Worm (Caenorhabditis elegans) whole organism, mixed stage, embryonic: ENCODE measurements around the gene nhr-100.
"Not testable (repeated sequence)": the region's sequence is repeated elsewhere in the genome, so short reads cannot be mapped to it uniquely, and the experiment has no call there.

Source experiments
- M03D4.4 ChIP-seq: sonication (generic microtip); optimal IDR thresholded peaks from 2 replicates; lab custom pipeline; 2017; ENCODE audit warnings: mild to moderate bottlenecking, missing genetic modification characterization, missing compliant biosample characterization
- blmp-1 ChIP-seq: fragments of 150-350 bp; optimal IDR thresholded peaks from 2 replicates; lab custom pipeline; 2014; ENCODE audit warnings: missing biosample characterization, missing genetic modification characterization
- ceh-39 ChIP-seq: fragments of 150-350 bp; optimal IDR thresholded peaks from 2 replicates; lab custom pipeline; 2014; ENCODE audit warnings: missing biosample characterization, missing genetic modification characterization
- ceh-43 ChIP-seq: fragments of 200-800 bp; sonication (Bioruptor generic); optimal IDR thresholded peaks from 2 replicates; lab custom pipeline; 2018; ENCODE audit warnings: mild to moderate bottlenecking, missing genetic modification characterization, moderate library complexity, missing compliant biosample characterization
- ces-1 ChIP-seq: fragments of 150-350 bp; optimal IDR thresholded peaks from 2 replicates; lab custom pipeline; 2014; ENCODE audit warnings: missing biosample characterization, missing genetic modification reagents, missing genetic modification characterization
- cnd-1 ChIP-seq: fragments of 200-800 bp; sonication (Bioruptor generic); optimal IDR thresholded peaks from 2 replicates; lab custom pipeline; 2018; ENCODE audit warnings: mild to moderate bottlenecking, missing genetic modification characterization, missing compliant biosample characterization
- elt-1 ChIP-seq: sonication (generic microtip); optimal IDR thresholded peaks from 2 replicates; lab custom pipeline; 2017; ENCODE audit warnings: missing genetic modification characterization, mild to moderate bottlenecking, missing compliant biosample characterization, antibody characterized with exemption, moderate library complexity, borderline replicate concordance; ENCODE audit not compliant: insufficient read depth
- elt-3 ChIP-seq: fragments of 150-350 bp; optimal IDR thresholded peaks from 2 replicates; lab custom pipeline; 2014; ENCODE audit warnings: missing biosample characterization, missing genetic modification characterization
- flh-1 ChIP-seq: fragments of 200-800 bp; sonication (Bioruptor generic); optimal IDR thresholded peaks from 2 replicates; lab custom pipeline; 2018; ENCODE audit warnings: mild to moderate bottlenecking, missing genetic modification characterization, moderate library complexity, missing compliant biosample characterization
- ham-2 ChIP-seq: fragments of 200-800 bp; sonication (Bioruptor generic); optimal IDR thresholded peaks from 2 replicates; lab custom pipeline; 2018; ENCODE audit warnings: mild to moderate bottlenecking, missing genetic modification characterization, missing compliant biosample characterization
- hlh-1 ChIP-seq: fragments of 150-350 bp; optimal IDR thresholded peaks from 2 replicates; lab custom pipeline; 2014; ENCODE audit warnings: missing biosample characterization, missing genetic modification reagents, missing genetic modification characterization
- lin-13 ChIP-seq: fragments of 150-350 bp; optimal IDR thresholded peaks from 2 replicates; lab custom pipeline; 2014; ENCODE audit warnings: missing biosample characterization, missing genetic modification characterization
- lin-32 ChIP-seq: fragments of 200-800 bp; sonication (Bioruptor generic); optimal IDR thresholded peaks from 2 replicates; lab custom pipeline; 2018; ENCODE audit warnings: mild to moderate bottlenecking, missing genetic modification characterization, missing compliant biosample characterization
- lsy-2 ChIP-seq: fragments of 150-350 bp; optimal IDR thresholded peaks from 2 replicates; lab custom pipeline; 2014; ENCODE audit warnings: missing biosample characterization, missing genetic modification characterization
- mab-5 ChIP-seq: fragments of 150-350 bp; optimal IDR thresholded peaks from 2 replicates; lab custom pipeline; 2014; ENCODE audit warnings: missing biosample characterization, missing genetic modification characterization
- mep-1 ChIP-seq: fragments of 150-350 bp; optimal IDR thresholded peaks from 2 replicates; lab custom pipeline; 2017; ENCODE audit warnings: missing biosample characterization, missing genetic modification reagents, missing genetic modification characterization, inconsistent platforms
- mls-2 ChIP-seq: sonication (generic microtip); optimal IDR thresholded peaks from 2 replicates; lab custom pipeline; 2016; ENCODE audit warnings: mild to moderate bottlenecking, missing genetic modification characterization, moderate library complexity, missing compliant biosample characterization
- nhr-12 ChIP-seq: fragments of 150-350 bp; optimal IDR thresholded peaks from 2 replicates; lab custom pipeline; 2014; ENCODE audit warnings: missing biosample characterization, missing genetic modification characterization
- nhr-2 ChIP-seq: fragments of 150-350 bp; optimal IDR thresholded peaks from 2 replicates; lab custom pipeline; 2014; ENCODE audit warnings: missing biosample characterization, missing genetic modification characterization
- nhr-237 ChIP-seq: fragments of 150-350 bp; optimal IDR thresholded peaks from 2 replicates; lab custom pipeline; 2014; ENCODE audit warnings: missing biosample characterization, missing genetic modification characterization
- nhr-28 ChIP-seq: fragments of 150-350 bp; optimal IDR thresholded peaks from 2 replicates; lab custom pipeline; 2014; ENCODE audit warnings: missing biosample characterization, missing genetic modification characterization
- nhr-76 ChIP-seq: sonication (generic microtip); optimal IDR thresholded peaks from 2 replicates; lab custom pipeline; 2017; ENCODE audit warnings: missing biosample characterization, missing genetic modification characterization
- pha-4 ChIP-seq: fragments of 150-350 bp; optimal IDR thresholded peaks from 2 replicates; lab custom pipeline; 2018; ENCODE audit warnings: missing biosample characterization, missing genetic modification reagents, missing genetic modification characterization
- sem-2 ChIP-seq: fragments of 200-800 bp; sonication (Bioruptor generic); optimal IDR thresholded peaks from 2 replicates; lab custom pipeline; 2018; ENCODE audit warnings: mild to moderate bottlenecking, missing genetic modification characterization, missing compliant biosample characterization
- snpc-4 ChIP-seq: fragments of 150-350 bp; optimal IDR thresholded peaks from 2 replicates; lab custom pipeline; 2014; ENCODE audit warnings: missing biosample characterization, missing genetic modification characterization
- sptf-1 ChIP-seq: sonication (generic microtip); optimal IDR thresholded peaks from 2 replicates; lab custom pipeline; 2017; ENCODE audit warnings: mild to moderate bottlenecking, missing genetic modification characterization, moderate library complexity, missing compliant biosample characterization
- tbx-8 ChIP-seq: fragments of 200-800 bp; sonication (Bioruptor generic); optimal IDR thresholded peaks from 2 replicates; lab custom pipeline; 2018; ENCODE audit warnings: mild to moderate bottlenecking, missing genetic modification characterization, moderate library complexity, missing compliant biosample characterization
- unc-62 ChIP-seq: fragments of 150-350 bp; optimal IDR thresholded peaks from 2 replicates; lab custom pipeline; 2014; ENCODE audit warnings: missing biosample characterization, missing genetic modification reagents, missing genetic modification characterization
- zip-8 ChIP-seq: fragments of 150-350 bp; optimal IDR thresholded peaks from 2 replicates; lab custom pipeline; 2014; ENCODE audit warnings: missing biosample characterization, missing genetic modification characterization
- ztf-11 ChIP-seq: fragments of 150-350 bp; optimal IDR thresholded peaks from 2 replicates; lab custom pipeline; 2014; ENCODE audit warnings: missing biosample characterization, missing genetic modification characterization

The nhr-100 gene

DNA sequence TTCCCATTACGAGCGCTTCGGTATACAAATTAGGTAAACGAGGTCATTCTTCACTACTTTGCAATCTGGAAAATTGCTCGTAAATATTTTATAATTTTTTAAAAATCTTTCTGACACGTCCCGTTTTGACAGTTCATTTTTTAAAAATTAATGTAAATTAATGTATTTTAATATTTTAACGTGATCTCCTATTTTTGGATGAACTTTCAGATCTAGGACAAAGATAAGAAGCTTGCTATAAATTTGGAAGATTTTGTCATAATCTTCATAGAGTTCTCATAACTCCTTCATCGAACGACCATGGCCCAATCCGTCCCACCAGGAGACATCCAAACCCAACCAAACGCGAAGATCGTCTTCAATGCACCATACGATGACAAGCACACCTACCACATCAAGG, 39.8 kb upstream of the nhr-100 start, which contains the start of gene msp-76:
Gene msp-76 (plus strand): TSS at position 301 of the 400 bp plus-strand sequence.
- not testable (repeated sequence) for TF ChIP-seq ztf-11 (tag; lab: Kevin White, UChicago); ceh-43; snpc-4 (tag; lab: Kevin White, UChicago)

DNA sequence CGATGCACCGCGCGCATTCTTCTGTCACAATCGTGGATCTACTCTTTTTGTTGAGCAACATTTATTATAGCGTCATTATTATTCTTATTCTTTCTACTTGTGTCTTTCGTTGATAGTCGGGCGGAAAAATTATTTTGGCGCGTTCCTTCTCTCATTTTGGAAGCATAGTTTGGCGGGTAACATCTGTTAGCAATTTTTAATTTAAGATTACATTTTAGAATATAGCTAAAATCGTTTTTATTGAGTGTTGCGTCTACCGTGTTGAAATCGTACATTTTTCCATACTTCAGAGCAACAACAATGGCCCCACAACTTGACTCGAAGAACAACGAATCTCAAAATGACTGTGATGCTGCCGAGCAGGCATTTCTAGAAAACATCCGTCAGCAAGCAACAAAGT, 37.8 kb upstream of the nhr-100 start, which contains the start of gene sdz-36:
Gene sdz-36 (plus strand): TSS at position 301 of the 400 bp plus-strand sequence.
- TF ChIP-seq ceh-43: no peak
- TF ChIP-seq tbx-8 (GFP tag; lab: Kevin White, UChicago): no peak
- TF ChIP-seq mep-1 (tag; lab: Kevin White, UChicago): no peak
- no peak for TF ChIP-seq hlh-1 (tag; lab: Kevin White, UChicago)
- TF ChIP-seq blmp-1: no peak
- TF ChIP-seq nhr-28: no peak
- TF ChIP-seq sem-2 (GFP tag; lab: Kevin White, UChicago): no peak
- TF ChIP-seq nhr-2 (tag; lab: Kevin White, UChicago): no peak
- TF ChIP-seq, all 35 proteins: peak for 0

DNA sequence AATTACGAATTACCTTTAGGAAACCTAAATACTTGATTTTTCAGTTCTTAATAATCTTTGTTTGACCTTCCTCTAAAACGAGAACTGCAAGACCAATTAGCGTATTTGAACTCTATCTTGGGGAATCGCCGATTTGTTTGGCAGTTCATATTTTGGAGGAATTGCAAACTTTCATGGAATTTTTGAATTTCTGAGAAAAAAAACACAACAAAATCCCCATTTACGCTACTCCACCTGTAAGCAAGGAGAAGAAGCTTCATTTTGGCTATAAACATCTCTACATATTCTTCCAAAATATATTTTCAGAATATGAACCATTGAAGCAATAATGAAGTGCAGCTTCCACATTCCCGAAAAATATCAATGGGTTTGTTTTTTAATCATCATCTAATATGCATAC, 35.6 kb upstream of the nhr-100 start, which contains the start of gene twk-9:
Gene twk-9 (plus strand): TSS at position 301 of the 400 bp plus-strand sequence.
- TF ChIP-seq lsy-2 (no peak), elt-1 (no peak), ceh-43 (no peak), mls-2 (tag; lab: Kevin White, UChicago) (no peak), lin-13 (no peak), ces-1 (no peak), hlh-1 (tag; lab: Kevin White, UChicago) (no peak), nhr-237 (tag; lab: Kevin White, UChicago) (no peak), nhr-76 (tag; lab: Kevin White, UChicago) (no peak), ham-2 (GFP tag; lab: Kevin White, UChicago) (no peak), M03D4.4 (tag; lab: Kevin White, UChicago) (no peak), mep-1 (tag; lab: Kevin White, UChicago) (no peak), mab-5 (no peak), pha-4 (no peak), nhr-2 (tag; lab: Kevin White, UChicago) (no peak), flh-1 (GFP tag; lab: Kevin White, UChicago) (no peak), nhr-12 (tag; lab: Kevin White, UChicago) (no peak)

DNA sequence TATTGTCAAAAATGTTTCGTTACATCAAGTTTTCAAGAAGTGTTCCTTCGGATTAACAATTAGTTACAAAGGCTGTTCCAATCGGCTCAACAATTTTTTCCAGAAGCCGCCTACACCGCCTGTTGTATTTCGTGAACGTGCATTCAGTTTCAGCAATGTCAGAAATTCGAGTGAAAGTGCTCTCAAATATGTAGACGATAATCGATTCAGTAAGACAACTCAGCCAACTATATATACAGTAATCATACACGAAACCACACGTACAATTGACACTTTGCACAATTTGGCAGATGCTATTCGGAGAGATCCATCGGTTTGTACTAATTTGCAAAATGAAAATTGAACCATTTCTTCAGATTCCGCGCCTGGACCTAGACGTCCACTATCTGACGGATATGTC, 32.0 kb upstream of the nhr-100 start:
- no peak for TF ChIP-seq nhr-237 (tag; lab: Kevin White, UChicago)

DNA sequence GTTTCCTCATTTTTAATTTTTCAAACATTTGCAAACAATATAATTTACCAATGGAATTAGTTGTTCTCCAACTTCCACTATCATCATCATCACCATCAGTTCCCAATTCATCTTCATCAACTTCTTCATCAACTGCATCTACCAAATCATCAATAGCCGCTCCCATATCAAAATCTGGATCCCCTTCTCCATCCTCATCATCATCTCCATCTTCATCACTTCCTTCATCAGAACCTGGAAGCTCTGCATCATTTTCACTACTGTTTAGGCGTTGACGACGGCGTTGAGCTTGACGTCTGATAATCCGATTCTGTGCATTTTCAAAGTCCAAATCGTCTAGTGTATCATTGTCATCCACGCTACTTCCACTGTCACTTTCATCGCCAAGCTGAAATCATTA, 30.6 kb upstream of the nhr-100 start:
- TF ChIP-seq unc-62 (GFP tag; lab: Kevin White, UChicago) (no peak), lin-13 (no peak), zip-8 (tag; lab: Kevin White, UChicago) (no peak), nhr-28 (no peak), ces-1 (no peak), lin-32 (GFP tag; lab: Kevin White, UChicago) (no peak), elt-3 (tag; lab: Kevin White, UChicago) (no peak), snpc-4 (tag; lab: Kevin White, UChicago) (no peak), mab-5 (no peak), ceh-43 (no peak), cnd-1 (no peak), tbx-8 (GFP tag; lab: Kevin White, UChicago) (no peak), sptf-1 (tag; lab: Kevin White, UChicago) (no peak)

DNA sequence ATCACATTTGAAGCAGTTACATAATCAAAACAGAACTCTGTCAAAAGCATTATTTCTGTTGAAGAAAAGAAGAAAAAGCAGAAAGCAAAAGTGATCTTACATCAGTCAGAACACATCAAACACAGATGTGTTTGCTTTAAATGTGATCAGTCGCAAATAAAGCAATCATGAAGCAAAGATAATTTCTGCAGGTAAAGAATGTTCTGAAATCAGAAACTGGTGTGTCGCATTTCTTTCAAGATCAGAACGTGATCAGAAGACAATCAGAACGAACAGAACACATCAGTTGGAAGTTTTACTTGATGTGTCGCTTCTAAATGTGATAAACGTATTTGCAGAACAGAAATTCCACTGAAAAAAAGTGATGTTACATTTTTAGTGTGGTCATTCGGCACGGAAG, 29.4 kb upstream of the nhr-100 start:
- TF ChIP-seq snpc-4 (tag; lab: Kevin White, UChicago) (no peak), ceh-39 (tag; lab: Kevin White, UChicago) (no peak), tbx-8 (GFP tag; lab: Kevin White, UChicago) (no peak), nhr-76 (tag; lab: Kevin White, UChicago) (no peak), lsy-2 (no peak), nhr-12 (tag; lab: Kevin White, UChicago) (no peak), mep-1 (tag; lab: Kevin White, UChicago) (no peak), lin-13 (no peak), cnd-1 (no peak), ztf-11 (tag; lab: Kevin White, UChicago) (no peak), sptf-1 (tag; lab: Kevin White, UChicago) (no peak), blmp-1 (no peak), nhr-2 (tag; lab: Kevin White, UChicago) (no peak), nhr-237 (tag; lab: Kevin White, UChicago) (no peak)
